Fruit fly (Drosophila melanogaster): ENCODE results near the gene Cmpk.
A peak's percentile ranks its signal among the peaks of the same experiment; 100 is the strongest.

The Cmpk gene

DNA sequence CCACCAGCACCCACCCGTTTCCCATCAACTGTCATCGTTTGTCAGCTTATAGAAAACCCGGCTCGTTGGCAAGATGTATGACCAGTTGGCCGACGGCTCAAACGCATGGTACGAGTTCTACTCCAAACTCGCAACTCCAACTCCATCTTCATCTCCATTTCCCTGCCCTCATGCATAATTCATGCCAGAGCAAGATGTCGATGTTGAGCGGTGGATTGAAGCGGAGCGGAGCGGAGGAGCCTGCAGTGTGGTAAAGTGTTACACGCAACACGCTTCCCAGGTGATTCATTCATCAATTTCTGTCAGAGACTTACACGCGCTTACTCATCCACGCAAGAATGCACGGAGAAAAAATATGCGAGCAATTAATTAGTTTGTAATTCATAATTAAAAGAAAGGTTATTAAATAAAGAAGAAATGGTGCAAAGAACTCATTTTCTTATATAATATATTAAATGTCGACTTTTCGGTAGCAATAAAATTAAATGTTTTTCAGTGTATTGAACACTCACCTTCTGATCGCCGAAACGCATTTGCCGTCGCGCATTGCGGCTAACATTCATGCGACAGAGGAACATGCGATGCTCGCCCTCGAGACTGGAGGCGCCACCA, 26.2 kb upstream of the Cmpk start (continued):
- TF ChIP-seq gce (GFP tag; IDR thresholded peaks at IDR 0.05) (peak; percentile 78; the same call in 2 of the 3 replicates), gcm2 (GFP tag; optimal IDR thresholded peaks at IDR 0.05) (no peak), CG17385 (GFP tag; optimal IDR thresholded peaks at IDR 0.05) (peak; percentile 47), CoRest (tag; optimal IDR thresholded peaks at IDR 0.05) (peak; percentile 41), Lhr (GFP tag; optimal IDR thresholded peaks at IDR 0.05) (peak; percentile 9), CG7556 (GFP tag; optimal IDR thresholded peaks at IDR 0.05) (no peak), sima (GFP tag; optimal IDR thresholded peaks at IDR 0.05) (no peak), CG34224 (GFP tag; IDR thresholded peaks at IDR 0.05; ENCODE audit: partially characterized antibody) (no peak), CG18599 (GFP tag; optimal IDR thresholded peaks at IDR 0.05) (peak; percentile 24), Kr (GFP tag; optimal IDR thresholded peaks at IDR 0.05) (no peak), croc (GFP tag; conservative IDR thresholded peaks at IDR 0.05) (peak; percentile 52; the same call in 2 of the 3 replicates), CG13296 (GFP tag; optimal IDR thresholded peaks at IDR 0.05) (no peak), CG1529 (GFP tag; optimal IDR thresholded peaks at IDR 0.05) (peak; percentile 45), chinmo (GFP tag; IDR thresholded peaks at IDR 0.05; ENCODE audit: partially characterized antibody) (no peak), dati (GFP tag; IDR thresholded peaks at IDR 0.05) (no peak), tna (GFP tag; IDR thresholded peaks at IDR 0.05; ENCODE audit: partially characterized antibody) (no peak), stc (GFP tag; IDR thresholded peaks at IDR 0.05) (0 out of 2 replicates have a peak, but pooled peaks have one; percentile 29), CG1647 (GFP tag; optimal IDR thresholded peaks at IDR 0.05) (peak; percentile 4), dm (GFP tag; optimal IDR thresholded peaks at IDR 0.05) (no peak), vvl (GFP tag; IDR thresholded peaks at IDR 0.05) (peak; percentile 95), Six4 (GFP tag; optimal IDR thresholded peaks at IDR 0.05) (peak; percentile 3), nmo (GFP tag; optimal IDR thresholded peaks at IDR 0.05) (peak; percentile 73), ken (GFP tag; IDR thresholded peaks at IDR 0.05) (no peak), oc (tag; optimal IDR thresholded peaks at IDR 0.05) (peak; percentile 58), CG18476 (GFP tag; optimal IDR thresholded peaks at IDR 0.05) (no peak), CG2202 (tag; optimal IDR thresholded peaks at IDR 0.05) (peak; percentile 51), h (optimal IDR thresholded peaks at IDR 0.05) (no peak), CG32772 (GFP tag; IDR thresholded peaks at IDR 0.05) (no peak), insv (GFP tag; optimal IDR thresholded peaks at IDR 0.05) (no peak), unc-4 (GFP tag; IDR thresholded peaks at IDR 0.05; ENCODE audit: partially characterized antibody) (no peak), Hr78 (GFP tag; optimal IDR thresholded peaks at IDR 0.05) (peak in 1 of 2 experiments; percentile 16), HLHmδ (GFP tag; optimal IDR thresholded peaks at IDR 0.05) (no peak), CG42726 (GFP tag; IDR thresholded peaks at IDR 0.05; ENCODE audit: partially characterized antibody) (no peak), CG12391 (tag; optimal IDR thresholded peaks at IDR 0.05) (peak; percentile 70), CG15479 (GFP tag; optimal IDR thresholded peaks at IDR 0.05) (no peak), fd102C (GFP tag; optimal IDR thresholded peaks at IDR 0.05) (no peak), sens (GFP tag) (peak; percentile 90), CG6854 (GFP tag; optimal IDR thresholded peaks at IDR 0.05) (no peak), CG14667 (GFP tag; IDR thresholded peaks at IDR 0.05) (0 out of 2 replicates have a peak, but pooled peaks have one; percentile 34), CG7839 (tag; optimal IDR thresholded peaks at IDR 0.05) (no peak), CG2120 (GFP tag; optimal IDR thresholded peaks at IDR 0.05) (no peak), CG12071 (GFP tag; optimal IDR thresholded peaks at IDR 0.05) (no peak), ssp (GFP tag; IDR thresholded peaks at IDR 0.05) (0 out of 2 replicates have a peak, but pooled peaks have one; percentile 30), D (optimal IDR thresholded peaks at IDR 0.05) (no peak), D (GFP tag; optimal IDR thresholded peaks at IDR 0.05) (peak; percentile 54), org-1 (GFP tag; optimal IDR thresholded peaks at IDR 0.05) (peak; percentile 4), CG3281 (GFP tag; optimal IDR thresholded peaks at IDR 0.05) (no peak), slbo (GFP tag; IDR thresholded peaks at IDR 0.05) (peak; percentile 6; the same call in 1 of the 2 replicates), dimm (GFP tag; IDR thresholded peaks at IDR 0.05) (no peak), CG9932 (GFP tag; IDR thresholded peaks at IDR 0.05) (no peak)

Data from whole organism, embryonic.